Worm (Caenorhabditis elegans) whole organism, late embryonic: ENCODE results near the gene K10C2.12.

ENCODE experiments used
- C08G9.2 ChIP-seq: sonication (generic microtip); optimal IDR thresholded peaks from 2 replicates; lab custom pipeline; 2016; ENCODE audit warnings: mild to moderate bottlenecking, missing genetic modification characterization, moderate library complexity, missing compliant biosample characterization
- C38D4.7 ChIP-seq: fragments of 200-800 bp; sonication (Bioruptor generic); optimal IDR thresholded peaks from 2 replicates; lab custom pipeline; 2018; ENCODE audit warnings: mild to moderate bottlenecking, missing genetic modification characterization, moderate library complexity, missing compliant biosample characterization
- F13H6.1 ChIP-seq: sonication (generic microtip); optimal IDR thresholded peaks from 2 replicates; lab custom pipeline; 2016; ENCODE audit warnings: missing genetic modification characterization, missing compliant biosample characterization
- K09A11.1 ChIP-seq: sonication (generic microtip); optimal IDR thresholded peaks from 2 replicates; lab custom pipeline; 2017; ENCODE audit warnings: antibody characterized with exemption, mild to moderate bottlenecking, missing genetic modification characterization, missing compliant biosample characterization; ENCODE audit not compliant: insufficient read depth
- T23F11.4 ChIP-seq: fragments of 200-800 bp; sonication (Bioruptor generic); optimal IDR thresholded peaks from 2 replicates; lab custom pipeline; 2018; ENCODE audit warnings: mild to moderate bottlenecking, missing genetic modification characterization, missing compliant biosample characterization
- ahr-1 ChIP-seq: sonication (generic microtip); optimal IDR thresholded peaks from 2 replicates; lab custom pipeline; 2016; ENCODE audit warnings: missing genetic modification characterization, missing compliant biosample characterization
- ama-1 ChIP-seq: fragments of 150-350 bp; optimal IDR thresholded peaks from 2 replicates; lab custom pipeline; 2014
- ceh-14 ChIP-seq: sonication (generic microtip); optimal IDR thresholded peaks from 2 replicates; lab custom pipeline; 2016; ENCODE audit warnings: missing genotype, missing genetic modification characterization, missing compliant biosample characterization
- ceh-19 ChIP-seq: fragments of 200-800 bp; sonication (Bioruptor generic); optimal IDR thresholded peaks from 2 replicates; lab custom pipeline; 2018; ENCODE audit warnings: mild to moderate bottlenecking, missing genetic modification characterization, missing compliant biosample characterization
- ceh-22 ChIP-seq: sonication (generic microtip); optimal IDR thresholded peaks from 2 replicates; lab custom pipeline; 2017; ENCODE audit warnings: missing biosample characterization, missing genetic modification characterization
- ceh-24 ChIP-seq: sonication (generic microtip); optimal IDR thresholded peaks from 2 replicates; lab custom pipeline; 2016; ENCODE audit warnings: mild to moderate bottlenecking, missing genetic modification characterization, missing compliant biosample characterization
- ceh-30 ChIP-seq: fragments of 150-350 bp; optimal IDR thresholded peaks from 2 replicates; lab custom pipeline; 2014; ENCODE audit warnings: missing biosample characterization, missing genetic modification characterization
- ceh-31 ChIP-seq: sonication (generic microtip); optimal IDR thresholded peaks from 2 replicates; lab custom pipeline; 2016; ENCODE audit warnings: missing genetic modification characterization, missing compliant biosample characterization
- ceh-34 ChIP-seq: sonication (generic microtip); optimal IDR thresholded peaks from 2 replicates; lab custom pipeline; 2016; ENCODE audit warnings: mild to moderate bottlenecking, missing genetic modification characterization, missing compliant biosample characterization
- ceh-45 ChIP-seq: fragments of 200-800 bp; sonication (Bioruptor generic); IDR thresholded peaks from 2 replicates; pipeline ENCODE4 v1.3.6; 2022; ENCODE audit warnings: missing genetic modification reagents, missing genetic modification characterization, missing compliant biosample characterization
- che-1 ChIP-seq: sonication (generic microtip); optimal IDR thresholded peaks from 2 replicates; lab custom pipeline; 2016; ENCODE audit warnings: mild to moderate bottlenecking, missing genetic modification characterization, missing compliant biosample characterization
- dmd-4 ChIP-seq: sonication (generic microtip); optimal IDR thresholded peaks from 2 replicates; lab custom pipeline; 2016; ENCODE audit warnings: borderline replicate concordance, missing genetic modification characterization, missing compliant biosample characterization
- elt-2 ChIP-seq: sonication (generic microtip); optimal IDR thresholded peaks from 2 replicates; lab custom pipeline; 2016; ENCODE audit warnings: missing genetic modification reagents, missing genetic modification characterization, missing compliant biosample characterization
- ets-4 ChIP-seq: sonication (generic microtip); optimal IDR thresholded peaks from 2 replicates; lab custom pipeline; 2016; ENCODE audit warnings: missing genetic modification characterization, missing compliant biosample characterization
- eyg-1 ChIP-seq: sonication (generic microtip); optimal IDR thresholded peaks from 2 replicates; lab custom pipeline; 2016; ENCODE audit warnings: missing genotype, missing genetic modification characterization, missing compliant biosample characterization
- fax-1 ChIP-seq: sonication (generic microtip); optimal IDR thresholded peaks from 2 replicates; lab custom pipeline; 2016; ENCODE audit warnings: missing genotype, missing genetic modification characterization, missing compliant biosample characterization
- fkh-10 ChIP-seq: fragments of 150-350 bp; optimal IDR thresholded peaks from 2 replicates; lab custom pipeline; 2014; ENCODE audit warnings: missing biosample characterization, missing genetic modification reagents, missing genetic modification characterization
- hlh-13 ChIP-seq: fragments of 200-800 bp; sonication (Bioruptor generic); optimal IDR thresholded peaks from 2 replicates; lab custom pipeline; 2018; ENCODE audit warnings: mild to moderate bottlenecking, missing genetic modification characterization, missing compliant biosample characterization
- hlh-15 ChIP-seq: sonication (generic microtip); optimal IDR thresholded peaks from 2 replicates; lab custom pipeline; 2016; ENCODE audit warnings: missing genetic modification characterization, missing compliant biosample characterization
- hlh-6 ChIP-seq: sonication (generic microtip); optimal IDR thresholded peaks from 2 replicates; lab custom pipeline; 2016; ENCODE audit warnings: missing genotype, missing genetic modification characterization, missing compliant biosample characterization
- lim-6 ChIP-seq: sonication (generic microtip); optimal IDR thresholded peaks from 2 replicates; lab custom pipeline; 2016; ENCODE audit warnings: missing genetic modification characterization, missing compliant biosample characterization
- nfya-1 ChIP-seq: sonication (generic microtip); optimal IDR thresholded peaks from 2 replicates; lab custom pipeline; 2017; ENCODE audit warnings: missing genetic modification characterization, mild to moderate bottlenecking, missing compliant biosample characterization, antibody characterized with exemption, moderate library complexity
- nhr-232 ChIP-seq: sonication (generic microtip); optimal IDR thresholded peaks from 2 replicates; lab custom pipeline; 2016; ENCODE audit warnings: missing genetic modification characterization, missing compliant biosample characterization
- npax-4 ChIP-seq: sonication (generic microtip); optimal IDR thresholded peaks from 2 replicates; lab custom pipeline; 2016; ENCODE audit warnings: missing genetic modification characterization, missing compliant biosample characterization
- pha-2 ChIP-seq: sonication (generic microtip); optimal IDR thresholded peaks from 2 replicates; lab custom pipeline; 2017; ENCODE audit warnings: mild to moderate bottlenecking, missing genetic modification characterization, missing compliant biosample characterization
- pha-4 ChIP-seq: fragments of 150-350 bp; optimal IDR thresholded peaks from 2 replicates; lab custom pipeline; 2018; ENCODE audit warnings: missing biosample characterization, missing genetic modification reagents, missing genetic modification characterization
- pros-1 ChIP-seq: fragments of 150-350 bp; optimal IDR thresholded peaks from 2 replicates; lab custom pipeline; 2014; ENCODE audit warnings: missing biosample characterization, missing genetic modification reagents, missing genetic modification characterization
- ref-2 ChIP-seq: sonication (generic microtip); optimal IDR thresholded peaks from 2 replicates; lab custom pipeline; 2016; ENCODE audit warnings: missing genetic modification characterization, missing compliant biosample characterization
- rnt-1 ChIP-seq: sonication (generic microtip); optimal IDR thresholded peaks from 2 replicates; lab custom pipeline; 2016; ENCODE audit warnings: missing genetic modification characterization, missing compliant biosample characterization
- sox-2 ChIP-seq: fragments of 200-800 bp; sonication (Bioruptor generic); IDR thresholded peaks from 2 replicates; pipeline ENCODE4 v1.3.6; 2022; ENCODE audit warnings: missing genetic modification reagents, missing genetic modification characterization, missing compliant biosample characterization
- sox-4 ChIP-seq: sonication (generic microtip); optimal IDR thresholded peaks from 2 replicates; lab custom pipeline; 2017; ENCODE audit warnings: mild to moderate bottlenecking, missing genetic modification characterization, inconsistent platforms, missing compliant biosample characterization
- tbx-7 ChIP-seq: sonication (generic microtip); optimal IDR thresholded peaks from 2 replicates; lab custom pipeline; 2016; ENCODE audit warnings: missing genotype, missing genetic modification characterization, missing compliant biosample characterization
- unc-3 ChIP-seq, 2 experiments: fragments of 200-800 bp in 1 of 2; sonication (Bioruptor generic) in 1 of 2; sonication (generic microtip) in 1 of 2; conservative IDR thresholded peaks in 1 of 2; optimal IDR thresholded peaks in 1 of 2; 2 replicates each; pipeline versions ENCODE4 v1.3.6 to Lab custom; 2016 to 2022; ENCODE audit warnings: missing compliant biosample characterization in 2 of 2, missing genetic modification characterization in 2 of 2, missing genetic modification reagents in 1 of 2
- unc-42 ChIP-seq: sonication (generic microtip); optimal IDR thresholded peaks from 2 replicates; lab custom pipeline; 2016; ENCODE audit warnings: missing genotype, missing genetic modification characterization, missing compliant biosample characterization
- unc-55 ChIP-seq: sonication (generic microtip); optimal IDR thresholded peaks from 2 replicates; lab custom pipeline; 2017; ENCODE audit warnings: missing biosample characterization, missing genetic modification reagents, missing genetic modification characterization
- zip-5 ChIP-seq: sonication (generic microtip); optimal IDR thresholded peaks from 2 replicates; lab custom pipeline; 2016; ENCODE audit warnings: missing genetic modification characterization, missing compliant biosample characterization
- ztf-16 ChIP-seq: sonication (generic microtip); optimal IDR thresholded peaks from 2 replicates; lab custom pipeline; 2017; ENCODE audit warnings: missing genetic modification characterization, missing compliant biosample characterization

K10C2.12 gene

ce11 chrX:6420681-6421080 lies at the start of gene K10C2.12:
Gene K10C2.12, minus strand, starts transcription at chrX:6420781.
- TF ChIP-seq unc-3 (GFP tag; conservative IDR thresholded peaks at IDR 0.05; lab: Robert Waterston, UW) (no peak), unc-3 (tag; optimal IDR thresholded peaks at IDR 0.05; lab: Kevin White, UChicago) (no peak), che-1 (tag; lab: Kevin White, UChicago) (no peak), ceh-30 (tag; lab: Kevin White, UChicago) (no peak), ets-4 (tag; lab: Kevin White, UChicago) (no peak), rnt-1 (tag; lab: Kevin White, UChicago) (no peak), pros-1 (tag; lab: Kevin White, UChicago) (no peak), F13H6.1 (tag; lab: Kevin White, UChicago) (no peak), T23F11.4 (GFP tag; lab: Kevin White, UChicago) (no peak), ahr-1 (no peak), unc-42 (tag; lab: Kevin White, UChicago) (no peak)

ce11 chrX:6468499-6468898 lies 47.9 kb upstream of the K10C2.12 start, which contains the start of gene C15B12.9:
Gene C15B12.9, plus strand, starts transcription at chrX:6468799.
- TF ChIP-seq pros-1 (tag; lab: Kevin White, UChicago): no peak
- TF ChIP-seq lim-6 (tag; lab: Kevin White, UChicago): no peak
- TF ChIP-seq fax-1: no peak
- no peak for TF ChIP-seq tbx-7 (tag; lab: Kevin White, UChicago)
- TF ChIP-seq hlh-15 (tag; lab: Kevin White, UChicago): no peak
- no peak for TF ChIP-seq ceh-19 (GFP tag; lab: Kevin White, UChicago)
- TF ChIP-seq ceh-34 (tag; lab: Kevin White, UChicago): no peak
- no peak for TF ChIP-seq ahr-1
- TF ChIP-seq ama-1 (lab: Kevin White, UChicago): no peak
- TF ChIP-seq ceh-45 (GFP tag; lab: Robert Waterston, UW): no peak
- TF ChIP-seq npax-4: no peak
- no peak for TF ChIP-seq C08G9.2 (tag; lab: Kevin White, UChicago)
- no peak for TF ChIP-seq C38D4.7 (GFP tag; lab: Kevin White, UChicago)
- no peak for TF ChIP-seq ceh-24 (tag; lab: Kevin White, UChicago)
- TF ChIP-seq zip-5 (tag; lab: Kevin White, UChicago): no peak
- TF ChIP-seq rnt-1 (tag; lab: Kevin White, UChicago): no peak
- no peak for TF ChIP-seq T23F11.4 (GFP tag; lab: Kevin White, UChicago)
- no peak for TF ChIP-seq fkh-10 (GFP tag; lab: Kevin White, UChicago)
- TF ChIP-seq, all 69 proteins: peak for 0

ce11 chrX:6467462-6467861 lies 46.9 kb upstream of the K10C2.12 start, which contains the start of gene C15B12.3:
Gene C15B12.3, minus strand, starts transcription at chrX:6467562.
- TF ChIP-seq K09A11.1 (tag; lab: Kevin White, UChicago): no peak
- no peak for TF ChIP-seq ceh-30 (tag; lab: Kevin White, UChicago)
- no peak for TF ChIP-seq C38D4.7 (GFP tag; lab: Kevin White, UChicago)
- TF ChIP-seq lim-6 (tag; lab: Kevin White, UChicago): no peak
- TF ChIP-seq F13H6.1 (tag; lab: Kevin White, UChicago): no peak
- TF ChIP-seq ceh-31 (tag; lab: Kevin White, UChicago): no peak
- TF ChIP-seq sox-2 (GFP tag; lab: Robert Waterston, UW): no peak
- TF ChIP-seq eyg-1 (tag; lab: Kevin White, UChicago): no peak
- TF ChIP-seq hlh-6 (tag; lab: Kevin White, UChicago): no peak
- TF ChIP-seq zip-5 (tag; lab: Kevin White, UChicago): no peak
- TF ChIP-seq ztf-16 (tag; lab: Kevin White, UChicago): no peak

ce11 chrX:6462995-6463462 lies 42.4 kb upstream of the K10C2.12 start, which contains the start of gene C15B12.2:
Gene C15B12.2, plus strand, starts transcription at chrX:6463412.
- no peak for TF ChIP-seq lim-6 (tag; lab: Kevin White, UChicago)
- no peak for TF ChIP-seq elt-2
- TF ChIP-seq unc-55: no peak
- no peak for TF ChIP-seq ceh-19 (GFP tag; lab: Kevin White, UChicago)
- TF ChIP-seq pros-1 (tag; lab: Kevin White, UChicago): no peak
- no peak for TF ChIP-seq ceh-14 (tag; lab: Kevin White, UChicago)
- TF ChIP-seq hlh-13 (GFP tag; lab: Kevin White, UChicago): no peak
- TF ChIP-seq dmd-4 (tag; lab: Kevin White, UChicago): no peak
- TF ChIP-seq pha-2: no peak
- TF ChIP-seq fax-1: no peak
- no peak for TF ChIP-seq ref-2 (tag; lab: Kevin White, UChicago)
- no peak for TF ChIP-seq pha-4 (tag; lab: Kevin White, UChicago)
- no peak for TF ChIP-seq nhr-232
- TF ChIP-seq ama-1 (lab: Kevin White, UChicago): no peak
- TF ChIP-seq ceh-22 (tag; lab: Kevin White, UChicago): no peak
- TF ChIP-seq ceh-34 (tag; lab: Kevin White, UChicago): no peak
- TF ChIP-seq nfya-1 (tag; lab: Kevin White, UChicago): no peak
- TF ChIP-seq tbx-7 (tag; lab: Kevin White, UChicago): no peak
- no peak for TF ChIP-seq sox-4 (tag; lab: Kevin White, UChicago)
- TF ChIP-seq T23F11.4 (GFP tag; lab: Kevin White, UChicago): no peak
